Worm (Caenorhabditis elegans) whole organism, L4 larva: ENCODE measurements around the gene W04G3.10.

Source experiments
- F44E2.7 ChIP-seq: fragments of 200-800 bp; sonication (Bioruptor generic); IDR thresholded peaks from 2 replicates; pipeline ENCODE4 v2.1.2; 2022; ENCODE audit warnings: missing genetic modification characterization, missing compliant biosample characterization
- R02D3.7 ChIP-seq: fragments of 150-350 bp; sonication (generic microtip); optimal IDR thresholded peaks from 3 replicates; lab custom pipeline; 2014; ENCODE audit warnings: missing biosample characterization, missing genetic modification characterization
- T20F7.1 ChIP-seq: fragments of 200-800 bp; sonication (Bioruptor generic); optimal IDR thresholded peaks from 2 replicates; lab custom pipeline; 2018; ENCODE audit warnings: mild to moderate bottlenecking, missing genetic modification characterization, missing compliant biosample characterization
- Y48G9A.11 ChIP-seq: fragments of 200-800 bp; sonication (Bioruptor generic); IDR thresholded peaks from 2 replicates; pipeline ENCODE4 v1.3.6; 2022; ENCODE audit warnings: missing genetic modification reagents, missing genetic modification characterization, missing compliant biosample characterization
- aha-1 ChIP-seq: fragments of 150-350 bp; peaks from one replicate; lab custom pipeline; 2014; ENCODE audit warnings: missing biosample characterization, missing genetic modification characterization
- ceh-20 ChIP-seq: fragments of 200-800 bp; sonication (Bioruptor generic); IDR thresholded peaks from 2 replicates; pipeline ENCODE4 v1.3.6; 2022; ENCODE audit warnings: missing genetic modification reagents, missing genetic modification characterization, missing compliant biosample characterization
- ceh-28 ChIP-seq: fragments of 150-350 bp; optimal IDR thresholded peaks from 2 replicates; lab custom pipeline; 2014; ENCODE audit warnings: missing biosample characterization, missing genetic modification reagents, missing genetic modification characterization
- daf-8 ChIP-seq: fragments of 200-800 bp; sonication (Bioruptor generic); IDR thresholded peaks from 2 replicates; pipeline ENCODE4 v1.3.6; 2022; ENCODE audit warnings: missing genetic modification characterization, missing compliant biosample characterization
- dmd-6 ChIP-seq: fragments of 200-800 bp; sonication (Bioruptor generic); IDR thresholded peaks from 2 replicates; pipeline ENCODE4 v1.3.6; 2022; ENCODE audit warnings: missing genetic modification reagents, missing genetic modification characterization, missing compliant biosample characterization
- duxl-1 ChIP-seq: sonication (generic microtip); optimal IDR thresholded peaks from 2 replicates; lab custom pipeline; 2016; ENCODE audit warnings: mild to moderate bottlenecking, missing genetic modification characterization, moderate library complexity, missing compliant biosample characterization; ENCODE audit not compliant: poor library complexity
- egl-43 ChIP-seq: fragments of 200-800 bp; sonication (Bioruptor generic); IDR thresholded peaks from 2 replicates; pipeline ENCODE4 v1.3.6; 2022; ENCODE audit warnings: missing genetic modification reagents, missing genetic modification characterization, missing compliant biosample characterization
- hlh-30 ChIP-seq: sonication (generic microtip); optimal IDR thresholded peaks from 2 replicates; lab custom pipeline; 2017; ENCODE audit warnings: antibody characterized with exemption, mild to moderate bottlenecking, missing genetic modification characterization, missing compliant biosample characterization; ENCODE audit not compliant: insufficient read depth
- jun-1 ChIP-seq: fragments of 150-350 bp; optimal IDR thresholded peaks from 2 replicates; lab custom pipeline; 2014; ENCODE audit warnings: missing biosample characterization, missing genetic modification reagents, missing genetic modification characterization
- lin-1 ChIP-seq: fragments of 200-800 bp; sonication (Bioruptor generic); IDR thresholded peaks from 2 replicates; pipeline ENCODE4 v1.3.6; 2022; ENCODE audit warnings: missing genetic modification reagents, missing genetic modification characterization, missing compliant biosample characterization
- lin-15B ChIP-seq: fragments of 150-350 bp; sonication (generic microtip); optimal IDR thresholded peaks from 3 replicates; lab custom pipeline; 2014; ENCODE audit warnings: missing biosample characterization, missing genetic modification characterization
- lin-29 ChIP-seq: fragments of 200-800 bp; sonication (Bioruptor generic); IDR thresholded peaks from 2 replicates; pipeline ENCODE4 v1.3.6; 2022; ENCODE audit warnings: missing genetic modification reagents, missing genetic modification characterization, missing compliant biosample characterization
- nhr-25 ChIP-seq: sonication (generic microtip); optimal IDR thresholded peaks from 2 replicates; lab custom pipeline; 2017; ENCODE audit warnings: missing genetic modification characterization, mild to moderate bottlenecking, missing compliant biosample characterization, antibody characterized with exemption, moderate library complexity, borderline replicate concordance; ENCODE audit not compliant: insufficient read depth
- nhr-28 ChIP-seq: fragments of 150-350 bp; optimal IDR thresholded peaks from 2 replicates; lab custom pipeline; 2014; ENCODE audit warnings: missing biosample characterization, missing genetic modification characterization
- nhr-42 ChIP-seq: fragments of 200-800 bp; sonication (Bioruptor generic); IDR thresholded peaks from 2 replicates; pipeline ENCODE4 v1.3.6; 2022; ENCODE audit warnings: missing genetic modification characterization, missing compliant biosample characterization
- nhr-48 ChIP-seq: sonication (generic microtip); optimal IDR thresholded peaks from 2 replicates; lab custom pipeline; 2016; ENCODE audit warnings: mild to moderate bottlenecking, missing genetic modification characterization, missing compliant biosample characterization
- nhr-77 ChIP-seq: fragments of 150-350 bp; optimal IDR thresholded peaks from 2 replicates; lab custom pipeline; 2014; ENCODE audit warnings: missing biosample characterization, missing genetic modification characterization
- php-3 ChIP-seq: fragments of 200-800 bp; sonication (Bioruptor generic); IDR thresholded peaks from 2 replicates; pipeline ENCODE4 v1.3.6; 2022; ENCODE audit warnings: missing genetic modification reagents, missing genetic modification characterization, missing compliant biosample characterization
- pqm-1 ChIP-seq: sonication (generic microtip); optimal IDR thresholded peaks from 2 replicates; lab custom pipeline; 2017; ENCODE audit warnings: missing biosample characterization, missing genetic modification characterization
- rbr-2 ChIP-seq: sonication (generic microtip); optimal IDR thresholded peaks from 2 replicates; lab custom pipeline; 2016; ENCODE audit warnings: missing genotype, missing genetic modification characterization, missing compliant biosample characterization
- sdz-12 ChIP-seq: fragments of 200-800 bp; sonication (Bioruptor generic); optimal IDR thresholded peaks from 2 replicates; lab custom pipeline; 2018; ENCODE audit warnings: mild to moderate bottlenecking, missing genetic modification characterization, missing compliant biosample characterization
- set-16 ChIP-seq: fragments of 200-800 bp; sonication (Bioruptor generic); IDR thresholded peaks from 2 replicates; pipeline ENCODE4 v1.3.6; 2022; ENCODE audit warnings: missing genetic modification reagents, missing genetic modification characterization, missing compliant biosample characterization
- skn-1 ChIP-seq: fragments of 150-350 bp; optimal IDR thresholded peaks from 2 replicates; lab custom pipeline; 2014; ENCODE audit warnings: missing biosample characterization, missing genetic modification characterization
- spr-3 ChIP-seq: fragments of 200-800 bp; sonication (Bioruptor generic); optimal IDR thresholded peaks from 2 replicates; lab custom pipeline; 2018; ENCODE audit warnings: mild to moderate bottlenecking, missing genetic modification characterization, missing compliant biosample characterization
- tra-1 ChIP-seq: fragments of 200-800 bp; sonication (Bioruptor generic); IDR thresholded peaks from 2 replicates; pipeline ENCODE4 v1.3.6; 2022; ENCODE audit warnings: missing genetic modification reagents, missing genetic modification characterization, missing compliant biosample characterization
- unc-62 ChIP-seq, 3 experiments: fragments of 150-350 bp in 1 of 3; sonication (generic microtip); optimal IDR thresholded peaks in 2 of 3; peaks in 1 of 3; 1 replicate in 1 of 3; 2 replicates in 2 of 3; lab custom pipeline; 2014 to 2017; ENCODE audit warnings: missing biosample characterization in 3 of 3, missing genetic modification characterization in 3 of 3, missing genetic modification reagents in 3 of 3, missing genotype in 1 of 3
- zfp-3 ChIP-seq: fragments of 200-800 bp; sonication (Bioruptor generic); conservative IDR thresholded peaks from 2 replicates; pipeline ENCODE4 v1.3.6; 2022; ENCODE audit warnings: missing genetic modification reagents, missing genetic modification characterization, missing compliant biosample characterization
- zip-11 ChIP-seq: fragments of 200-800 bp; sonication (Bioruptor generic); IDR thresholded peaks from 2 replicates; pipeline ENCODE4 v1.3.6; 2022; ENCODE audit warnings: missing genetic modification characterization, missing compliant biosample characterization

Gene W04G3.10

DNA sequence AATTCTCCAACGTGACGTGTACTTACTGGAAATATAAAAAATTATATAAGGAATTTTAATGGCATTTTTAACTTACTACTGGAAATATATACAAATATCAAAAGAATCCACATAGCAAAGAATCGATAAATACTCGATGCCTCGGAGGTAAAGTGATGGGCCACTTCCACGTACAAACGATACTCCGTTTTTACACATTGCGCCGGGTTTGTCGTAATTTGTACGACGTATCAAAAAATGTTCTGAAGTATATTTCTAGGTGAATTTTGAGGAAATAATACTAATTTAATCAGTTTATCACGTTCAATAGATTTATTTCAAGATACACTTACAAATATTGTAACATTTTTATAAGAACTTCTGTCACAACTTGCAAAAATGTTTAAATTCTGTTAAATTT lies 42.8 kb upstream of the W04G3.10 start, which contains the start of gene R08B4.3:
Gene R08B4.3, minus strand, starts transcription at position 198 of the 400 bp plus-strand sequence.
- TF ChIP-seq nhr-25 (tag; lab: Kevin White, UChicago) (no peak), T20F7.1 (GFP tag; lab: Kevin White, UChicago) (peak; percentile 74)

DNA sequence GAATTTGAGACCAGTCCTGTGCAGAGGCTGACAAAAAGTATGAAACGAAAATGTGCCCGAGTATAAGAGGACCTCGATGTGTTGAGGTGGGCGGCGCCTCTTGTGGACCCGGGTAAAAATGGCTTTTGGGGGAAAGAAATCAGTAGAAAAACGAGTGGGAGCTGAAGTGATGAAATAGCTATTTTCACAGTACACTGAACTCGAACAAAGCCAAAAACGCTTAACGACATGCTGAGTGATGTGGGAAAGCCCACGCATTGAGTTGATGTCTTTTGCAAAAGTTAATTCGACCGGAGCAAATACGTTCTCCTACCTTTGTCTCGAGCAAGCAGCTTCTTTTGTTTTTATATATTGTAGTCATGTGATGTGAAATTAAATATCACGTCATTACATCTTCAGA lies 38.7 kb upstream of the W04G3.10 start, which contains the start of gene nlp-66:
Gene nlp-66, minus strand, starts transcription at position 101 of the 400 bp plus-strand sequence.
- TF ChIP-seq nhr-42 (GFP tag; lab: Robert Waterston, UW) (no peak), zip-11 (no peak), zfp-3 (GFP tag; lab: Robert Waterston, UW) (no peak), daf-8 (GFP tag; lab: Robert Waterston, UW) (no peak), duxl-1 (tag; lab: Kevin White, UChicago) (no peak), lin-1 (GFP tag; lab: Robert Waterston, UW) (no peak), skn-1 (tag; lab: Kevin White, UChicago) (no peak), ceh-28 (no peak), hlh-30 (tag; lab: Kevin White, UChicago) (no peak), jun-1 (tag; lab: Kevin White, UChicago) (no peak), spr-3 (GFP tag; lab: Kevin White, UChicago) (no peak), lin-29 (GFP tag; lab: Robert Waterston, UW) (no peak), F44E2.7 (GFP tag; lab: Robert Waterston, UW) (no peak), R02D3.7 (no peak), rbr-2 (tag; lab: Kevin White, UChicago) (no peak)
- TF ChIP-seq, all 104 proteins: peak for 0

ce11 chrX:11114420-11114819 lies 36.4 kb upstream of the W04G3.10 start:
- TF ChIP-seq set-16 (peak; percentile 96), lin-15B (tag; lab: Kevin White, UChicago) (no peak)

DNA sequence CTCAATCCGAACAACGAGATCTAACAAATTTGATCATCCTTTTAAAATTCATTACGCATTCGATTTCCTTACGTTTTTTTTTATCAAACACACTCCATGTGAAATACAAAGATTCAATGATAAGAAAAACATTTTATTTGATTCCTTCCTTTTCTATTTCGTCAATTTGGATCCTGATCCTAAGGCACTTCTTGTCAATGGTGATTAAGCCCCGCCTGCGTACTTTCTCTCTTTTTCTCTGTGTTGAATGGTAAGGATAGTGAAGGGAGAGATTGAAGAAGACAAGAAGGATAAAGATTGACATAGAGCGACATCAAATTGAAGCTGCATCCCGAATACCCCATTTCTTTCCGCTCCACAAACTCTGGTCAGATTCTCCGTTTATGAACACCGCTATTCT lies 31.1 kb upstream of the W04G3.10 start, which contains the start of gene grd-1:
Gene grd-1, plus strand, starts transcription at position 241 of the 400 bp plus-strand sequence.
- TF ChIP-seq nhr-48 (tag; lab: Kevin White, UChicago) (no peak), nhr-28 (peak; percentile 14), unc-62 (GFP tag; optimal IDR thresholded peaks at IDR 0.05 in 1 of 2; lab: Kevin White, UChicago) (peak in 1 of 2 experiments; percentile 73), unc-62 (tag; optimal IDR thresholded peaks at IDR 0.05; lab: Kevin White, UChicago) (no peak), nhr-77 (tag; lab: Kevin White, UChicago) (no peak)

DNA sequence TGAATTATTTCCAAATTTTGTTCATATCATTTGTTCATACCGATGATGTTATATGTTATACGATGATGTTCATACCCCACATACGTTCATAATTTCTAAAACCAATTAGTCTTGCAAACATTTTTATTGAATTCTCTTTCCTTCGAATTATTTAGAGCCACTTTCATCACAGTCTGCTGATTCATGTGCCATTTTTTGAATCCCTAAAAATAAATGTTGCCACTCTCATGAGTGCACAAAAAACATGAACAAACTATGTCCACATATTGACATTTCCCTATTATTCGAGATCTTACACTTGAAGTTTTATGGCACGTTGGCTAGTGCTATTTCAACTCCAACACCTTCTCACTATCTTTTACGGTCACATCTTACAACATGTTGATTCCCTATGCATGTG lies 29.0 kb upstream of the W04G3.10 start, which contains the start of gene clc-17:
Gene clc-17, plus strand, starts transcription at position 301 of the 400 bp plus-strand sequence.
- TF ChIP-seq egl-43 (GFP tag; lab: Robert Waterston, UW) = no peak
- TF ChIP-seq php-3 = no peak
- TF ChIP-seq aha-1 (tag; lab: Kevin White, UChicago) = peak; percentile 4

- TF ChIP-seq hlh-30 (tag; lab: Kevin White, UChicago) = peak; percentile 33
- no peak for TF ChIP-seq Y48G9A.11
- TF ChIP-seq nhr-28 = peak; percentile 41
- TF ChIP-seq pqm-1 (tag; lab: Kevin White, UChicago) = peak; percentile 65
- peak; percentile 60; the same call in 1 of the 2 replicates for TF ChIP-seq tra-1
- no peak for TF ChIP-seq sdz-12
- peak; percentile 71; the same call in 1 of the 2 replicates for TF ChIP-seq dmd-6
- no peak for TF ChIP-seq nhr-42 (GFP tag; lab: Robert Waterston, UW)
- 0 out of 2 replicates have a peak, but pooled peaks have one; percentile 47 for TF ChIP-seq ceh-20 (GFP tag; lab: Robert Waterston, UW)
- TF ChIP-seq aha-1 (tag; lab: Kevin White, UChicago) = peak; percentile 75
- TF ChIP-seq php-3 = peak; percentile 89
These were observed 27.0 kb upstream of the W04G3.10 start, which contains the start of gene W02H3.1 for ce11 chrX:11104883-11105629. TSS of gene W02H3.1 (minus strand) at chrX:11105460.
